Worm (Caenorhabditis elegans) whole organism, L3 larva: Measurements from ENCODE around the gene F42H10.3.
A peak's percentile ranks its signal among the peaks of the same experiment; 100 is the strongest.

Experiments used
- ZK546.5 ChIP-seq: sonication (generic microtip); optimal IDR thresholded peaks from 2 replicates; lab custom pipeline; 2017; ENCODE audit warnings: missing biosample characterization, missing genetic modification characterization
- ama-1 ChIP-seq: fragments of 150-350 bp; optimal IDR thresholded peaks from 2 replicates; lab custom pipeline; 2018
- ceh-16 ChIP-seq: sonication (generic microtip); optimal IDR thresholded peaks from 2 replicates; lab custom pipeline; 2017; ENCODE audit warnings: missing biosample characterization, missing genetic modification characterization
- ceh-28 ChIP-seq: fragments of 150-350 bp; optimal IDR thresholded peaks from 2 replicates; lab custom pipeline; 2014; ENCODE audit warnings: missing biosample characterization, missing genetic modification reagents, missing genetic modification characterization
- ceh-82 ChIP-seq: fragments of 150-350 bp; optimal IDR thresholded peaks from 2 replicates; lab custom pipeline; 2014; ENCODE audit warnings: missing biosample characterization, missing genetic modification characterization
- daf-12 ChIP-seq: fragments of 150-350 bp; optimal IDR thresholded peaks from 2 replicates; lab custom pipeline; 2014; ENCODE audit warnings: missing biosample characterization, missing genetic modification reagents, missing genetic modification characterization
- egl-27 ChIP-seq: sonication (generic microtip); optimal IDR thresholded peaks from 4 replicates; lab custom pipeline; 2017; ENCODE audit warnings: missing biosample characterization, missing genetic modification reagents, missing genetic modification characterization
- elt-1 ChIP-seq: fragments of 150-350 bp; optimal IDR thresholded peaks from 2 replicates; lab custom pipeline; 2014; ENCODE audit warnings: missing biosample characterization, missing genetic modification characterization
- elt-2 ChIP-seq: sonication (generic microtip); optimal IDR thresholded peaks from 2 replicates; lab custom pipeline; 2016; ENCODE audit warnings: missing genetic modification reagents, mild to moderate bottlenecking, missing genetic modification characterization, missing compliant biosample characterization
- eor-1 ChIP-seq, 2 experiments: fragments of 150-350 bp; optimal IDR thresholded peaks; 2 replicates each; lab custom pipeline; 2014 to 2018; ENCODE audit warnings: missing biosample characterization in 2 of 2, missing genetic modification characterization in 2 of 2
- fkh-10 ChIP-seq: sonication (generic microtip); optimal IDR thresholded peaks from 2 replicates; lab custom pipeline; 2017; ENCODE audit warnings: missing biosample characterization, missing genetic modification reagents, missing genetic modification characterization
- fkh-2 ChIP-seq: fragments of 150-350 bp; optimal IDR thresholded peaks from 2 replicates; lab custom pipeline; 2014; ENCODE audit warnings: missing biosample characterization, missing genetic modification reagents, missing genetic modification characterization
- fos-1 ChIP-seq: fragments of 150-350 bp; optimal IDR thresholded peaks from 2 replicates; lab custom pipeline; 2014; ENCODE audit warnings: missing biosample characterization, missing genetic modification characterization
- hmg-11 ChIP-seq: sonication (generic microtip); optimal IDR thresholded peaks from 2 replicates; lab custom pipeline; 2016; ENCODE audit warnings: missing genetic modification characterization, missing compliant biosample characterization
- lin-15B ChIP-seq: fragments of 150-350 bp; optimal IDR thresholded peaks from 2 replicates; lab custom pipeline; 2014; ENCODE audit warnings: missing biosample characterization, missing genetic modification characterization
- lin-39 ChIP-seq: fragments of 150-350 bp; optimal IDR thresholded peaks from 2 replicates; lab custom pipeline; 2018; ENCODE audit warnings: missing biosample characterization, missing genetic modification reagents, missing genetic modification characterization
- lsy-12 ChIP-seq: sonication (generic microtip); optimal IDR thresholded peaks from 2 replicates; lab custom pipeline; 2016; ENCODE audit warnings: mild to moderate bottlenecking, missing genetic modification characterization, missing compliant biosample characterization
- nfya-1 ChIP-seq: sonication (generic microtip); optimal IDR thresholded peaks from 2 replicates; lab custom pipeline; 2017; ENCODE audit warnings: missing genetic modification characterization, mild to moderate bottlenecking, missing compliant biosample characterization, antibody characterized with exemption, moderate library complexity; ENCODE audit not compliant: insufficient read depth
- nhr-11 ChIP-seq: fragments of 150-350 bp; optimal IDR thresholded peaks from 2 replicates; lab custom pipeline; 2014; ENCODE audit warnings: missing biosample characterization, missing genetic modification characterization
- nhr-237 ChIP-seq: fragments of 150-350 bp; optimal IDR thresholded peaks from 2 replicates; lab custom pipeline; 2014; ENCODE audit warnings: missing biosample characterization, missing genetic modification characterization
- nhr-25 ChIP-seq: sonication (generic microtip); optimal IDR thresholded peaks from 2 replicates; lab custom pipeline; 2017; ENCODE audit warnings: missing biosample characterization, missing genetic modification characterization
- nhr-67 ChIP-seq: fragments of 150-350 bp; optimal IDR thresholded peaks from 2 replicates; lab custom pipeline; 2014; ENCODE audit warnings: missing biosample characterization, missing genetic modification characterization
- nhr-76 ChIP-seq: fragments of 150-350 bp; sonication (generic microtip); optimal IDR thresholded peaks from 5 replicates; lab custom pipeline; 2014; ENCODE audit warnings: missing biosample characterization, missing genetic modification characterization
- nhr-77 ChIP-seq: fragments of 150-350 bp; optimal IDR thresholded peaks from 2 replicates; lab custom pipeline; 2014; ENCODE audit warnings: missing biosample characterization, missing genetic modification characterization
- pha-4 ChIP-seq: fragments of 150-350 bp; optimal IDR thresholded peaks from 2 replicates; lab custom pipeline; 2014; ENCODE audit warnings: missing biosample characterization, missing genetic modification reagents, missing genetic modification characterization
- pqm-1 ChIP-seq: fragments of 150-350 bp; optimal IDR thresholded peaks from 2 replicates; lab custom pipeline; 2017; ENCODE audit warnings: missing biosample characterization, missing genetic modification characterization, inconsistent platforms
- snpc-4 ChIP-seq: fragments of 150-350 bp; optimal IDR thresholded peaks from 2 replicates; lab custom pipeline; 2014; ENCODE audit warnings: missing biosample characterization, missing genetic modification characterization
- tbx-2 ChIP-seq: sonication (generic microtip); optimal IDR thresholded peaks from 2 replicates; lab custom pipeline; 2016; ENCODE audit warnings: mild to moderate bottlenecking, missing genetic modification characterization, missing compliant biosample characterization
- unc-39 ChIP-seq: sonication (generic microtip); optimal IDR thresholded peaks from 4 replicates; lab custom pipeline; 2017; ENCODE audit warnings: missing biosample characterization, missing genetic modification characterization
- unc-62 ChIP-seq: fragments of 150-350 bp; sonication (generic microtip); optimal IDR thresholded peaks from 4 replicates; lab custom pipeline; 2014; ENCODE audit warnings: missing biosample characterization, missing genetic modification reagents, missing genetic modification characterization
- zag-1 ChIP-seq: fragments of 150-350 bp; optimal IDR thresholded peaks from 2 replicates; lab custom pipeline; 2014; ENCODE audit warnings: missing biosample characterization, missing genetic modification characterization
- ztf-4 ChIP-seq: fragments of 150-350 bp; optimal IDR thresholded peaks from 2 replicates; lab custom pipeline; 2014; ENCODE audit warnings: missing biosample characterization, missing genetic modification characterization

F42H10.3 gene

ce11 chrIII:8521654-8522392 is 37.9 kb downstream of the F42H10.3 start:
- no peak for TF ChIP-seq daf-12
- peak; percentile 97 for TF ChIP-seq pha-4 (tag; lab: Kevin White, UChicago)
- no peak for TF ChIP-seq eor-1 (tag; optimal IDR thresholded peaks at IDR 0.05; lab: Kevin White, UChicago)
- no peak for TF ChIP-seq egl-27 (tag; lab: Kevin White, UChicago)
- TF ChIP-seq ama-1 (lab: Kevin White, UChicago): no peak

ce11 chrIII:8524773-8525172 is 40.8 kb downstream of the F42H10.3 start, which contains the start of gene idpp-15:
Gene idpp-15, plus strand, starts transcription at chrIII:8525073.
- no peak for TF ChIP-seq ama-1 (lab: Kevin White, UChicago)
- TF ChIP-seq pha-4 (tag; lab: Kevin White, UChicago): peak; percentile 72
- TF ChIP-seq unc-62 (GFP tag; lab: Kevin White, UChicago): no peak
- TF ChIP-seq, all 47 proteins: peak for 1

- TF ChIP-seq nhr-77 (tag; lab: Kevin White, UChicago): no peak
- peak; percentile 10 for TF ChIP-seq elt-2 (tag; lab: Kevin White, UChicago)
- peak; percentile 42 for TF ChIP-seq ama-1 (lab: Kevin White, UChicago)
- TF ChIP-seq hmg-11 (tag; lab: Kevin White, UChicago): peak; percentile 25
- no peak for TF ChIP-seq lin-39 (tag; lab: Kevin White, UChicago)
- TF ChIP-seq snpc-4: peak; percentile 55
- peak; percentile 55 for TF ChIP-seq lsy-12
- TF ChIP-seq lin-15B: peak; percentile 81
- peak; percentile 11 for TF ChIP-seq ceh-28
- peak; percentile 47 for TF ChIP-seq nhr-25 (tag; lab: Kevin White, UChicago)
- no peak for TF ChIP-seq ztf-4
- no peak for TF ChIP-seq ZK546.5 (tag; lab: Kevin White, UChicago)
- TF ChIP-seq nfya-1 (tag; lab: Kevin White, UChicago): peak; percentile 100
Observed at ce11 chrIII:8529002-8529401, 45.0 kb downstream of the F42H10.3 start.

- TF ChIP-seq nhr-67 (tag; lab: Kevin White, UChicago) (no peak), nhr-11 (tag; lab: Kevin White, UChicago) (no peak), ceh-16 (tag; lab: Kevin White, UChicago) (no peak), elt-2 (tag; lab: Kevin White, UChicago) (no peak), unc-39 (tag; lab: Kevin White, UChicago) (no peak), ceh-82 (tag; lab: Kevin White, UChicago) (no peak), fkh-2 (no peak), elt-1 (no peak), lsy-12 (no peak), nhr-76 (tag; lab: Kevin White, UChicago) (no peak), nhr-25 (tag; lab: Kevin White, UChicago) (no peak), fos-1 (no peak), tbx-2 (tag; lab: Kevin White, UChicago) (no peak), unc-62 (GFP tag; lab: Kevin White, UChicago) (no peak), nhr-237 (tag; lab: Kevin White, UChicago) (no peak), zag-1 (no peak), pqm-1 (tag; lab: Kevin White, UChicago) (no peak), eor-1 (tag; optimal IDR thresholded peaks at IDR 0.05; lab: Kevin White, UChicago) (no peak), snpc-4 (no peak)
- TF ChIP-seq, all 47 proteins: peak for 0
Observed at ce11 chrIII:8529772-8530171, 45.8 kb downstream of the F42H10.3 start, which contains the start of gene ZC21.10. Gene ZC21.10, plus strand, starts transcription at chrIII:8530072.

ce11 chrIII:8533900-8534299 is 49.9 kb downstream of the F42H10.3 start:
- TF ChIP-seq fkh-10 (GFP tag; lab: Kevin White, UChicago) (peak; percentile 72), fos-1 (no peak)
